Fruit fly (Drosophila melanogaster) whole organism, embryonic: ENCODE measurements around the gene park.

Experiments
- CG14441 ChIP-seq: fragments of 200-800 bp; sonication (Bioruptor generic); IDR thresholded peaks from 2 replicates; pipeline ENCODE4 v1.3.6; 2022; ENCODE audit warnings: missing biosample characterization, missing genetic modification characterization
- CG15601 ChIP-seq: fragments of 200-800 bp; sonication (Bioruptor generic); optimal IDR thresholded peaks from 3 replicates; lab custom pipeline; 2019; ENCODE audit warnings: missing biosample characterization, mild to moderate bottlenecking, missing genetic modification characterization, moderate library complexity
- lilli ChIP-seq: fragments of 200-800 bp; sonication (Bioruptor generic); optimal IDR thresholded peaks from 3 replicates; lab custom pipeline; 2016; ENCODE audit warnings: missing biosample characterization, missing genetic modification characterization
- scrt ChIP-seq: fragments of 200-800 bp; sonication (Bioruptor generic); optimal IDR thresholded peaks from 2 replicates; lab custom pipeline; 2018; ENCODE audit warnings: missing biosample characterization, mild to moderate bottlenecking, missing genetic modification characterization, moderate library complexity

DNA sequence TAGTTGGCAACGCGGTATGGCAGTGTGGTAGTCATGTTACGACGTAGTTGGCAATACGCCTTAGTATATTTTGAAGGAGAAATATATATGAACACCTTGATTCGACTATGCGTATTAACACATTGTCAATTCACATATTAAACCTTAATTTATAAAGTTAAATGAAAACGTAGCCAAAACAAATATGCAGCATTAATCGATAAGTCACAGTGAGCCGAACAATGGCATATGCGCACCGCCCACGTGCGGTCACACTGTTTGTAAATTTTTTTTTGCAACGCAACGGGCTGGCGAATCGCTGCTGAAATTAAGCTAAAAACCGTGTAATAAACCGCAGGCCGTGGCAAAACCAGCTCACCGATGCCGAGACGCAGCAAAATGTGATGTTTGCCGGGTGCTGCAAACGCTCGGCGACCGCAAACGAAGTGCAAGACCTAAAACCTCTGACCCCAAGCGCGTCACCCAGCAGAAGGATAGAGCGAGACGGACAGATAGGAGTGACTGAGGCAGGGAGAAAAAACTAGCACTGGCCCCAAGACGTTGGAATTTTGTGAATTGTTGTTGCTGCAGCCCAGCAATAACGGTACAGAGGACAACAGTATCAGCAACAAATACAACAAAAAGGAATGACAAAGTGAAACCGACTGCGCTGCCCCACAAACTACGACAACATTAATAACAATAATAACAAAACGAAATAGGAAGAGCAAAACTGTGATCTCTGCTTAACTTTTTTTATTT lies 21.0 kb downstream of the park start:
- TF ChIP-seq scrt (GFP tag; lab: Kevin White, UChicago) = no peak
- TF ChIP-seq lilli (GFP tag; lab: Kevin White, UChicago) = no peak
- no peak for TF ChIP-seq CG14441 (GFP tag; lab: Robert Waterston, UW)
- no peak for TF ChIP-seq CG15601
